Worm (Caenorhabditis elegans) whole organism, young adult: ENCODE measurements around the gene R04F11.3.

Experiments used
- B0336.3 ChIP-seq: fragments of 200-800 bp; sonication (Bioruptor generic); IDR thresholded peaks from 2 replicates; pipeline ENCODE4 v1.3.6; 2022; ENCODE audit warnings: missing genetic modification characterization, missing compliant biosample characterization
- C06A6.2 ChIP-seq: fragments of 200-800 bp; sonication (Bioruptor generic); conservative IDR thresholded peaks from 2 replicates; pipeline ENCODE4 v1.3.6; 2022; ENCODE audit warnings: missing genetic modification characterization, missing compliant biosample characterization
- C17E4.6 ChIP-seq: fragments of 200-800 bp; sonication (Bioruptor generic); IDR thresholded peaks from 2 replicates; pipeline ENCODE4 v1.3.6; 2022; ENCODE audit warnings: missing genetic modification reagents, missing genetic modification characterization, missing compliant biosample characterization
- F10E7.11 ChIP-seq: sonication (generic microtip); optimal IDR thresholded peaks from 2 replicates; lab custom pipeline; 2017; ENCODE audit warnings: mild to moderate bottlenecking, missing genetic modification characterization, moderate library complexity, missing compliant biosample characterization
- F33H1.4 ChIP-seq: fragments of 200-800 bp; sonication (Bioruptor generic); IDR thresholded peaks from 2 replicates; pipeline ENCODE4 v1.3.6; 2022; ENCODE audit warnings: missing genetic modification reagents, missing genetic modification characterization, missing compliant biosample characterization
- F39B2.1 ChIP-seq: fragments of 200-800 bp; sonication (Bioruptor generic); IDR thresholded peaks from 2 replicates; pipeline ENCODE4 v1.3.6; 2022; ENCODE audit warnings: missing genetic modification reagents, missing genetic modification characterization, missing compliant biosample characterization
- F49E8.2 ChIP-seq: sonication (generic microtip); optimal IDR thresholded peaks from 3 replicates; lab custom pipeline; 2017; ENCODE audit warnings: missing genetic modification characterization, mild to moderate bottlenecking, missing compliant biosample characterization, antibody characterized with exemption, moderate library complexity; ENCODE audit not compliant: insufficient read depth
- F52B5.7 ChIP-seq: sonication (generic microtip); optimal IDR thresholded peaks from 2 replicates; lab custom pipeline; 2016; ENCODE audit warnings: mild to moderate bottlenecking, missing genetic modification characterization, missing compliant biosample characterization
- K12H6.12 ChIP-seq: fragments of 200-800 bp; sonication (Bioruptor generic); optimal IDR thresholded peaks from 2 replicates; lab custom pipeline; 2018; ENCODE audit warnings: mild to moderate bottlenecking, missing genetic modification characterization, missing compliant biosample characterization
- Y53F4B.3 ChIP-seq: fragments of 200-800 bp; sonication (Bioruptor generic); IDR thresholded peaks from 2 replicates; pipeline ENCODE4 v1.3.6; 2022; ENCODE audit warnings: missing genetic modification reagents, missing genetic modification characterization, missing compliant biosample characterization
- Y79H2A.3 ChIP-seq: fragments of 200-800 bp; sonication (Bioruptor generic); conservative IDR thresholded peaks from 2 replicates; pipeline ENCODE4 v1.3.6; 2022; ENCODE audit warnings: missing genetic modification reagents, missing genetic modification characterization, missing compliant biosample characterization
- ZK185.1 ChIP-seq: sonication (generic microtip); optimal IDR thresholded peaks from 2 replicates; lab custom pipeline; 2016; ENCODE audit warnings: mild to moderate bottlenecking, missing genetic modification characterization, missing compliant biosample characterization; ENCODE audit not compliant: poor library complexity, severe bottlenecking
- attf-5 ChIP-seq: fragments of 200-800 bp; sonication (Bioruptor generic); optimal IDR thresholded peaks from 2 replicates; lab custom pipeline; 2018; ENCODE audit warnings: mild to moderate bottlenecking, missing genetic modification characterization, missing compliant biosample characterization
- attf-6 ChIP-seq: fragments of 200-800 bp; sonication (Bioruptor generic); IDR thresholded peaks from 2 replicates; pipeline ENCODE4 v1.3.6; 2022; ENCODE audit warnings: missing genetic modification reagents, missing genetic modification characterization, missing compliant biosample characterization
- bed-1 ChIP-seq: fragments of 200-800 bp; sonication (Bioruptor generic); IDR thresholded peaks from 2 replicates; pipeline ENCODE4 v1.3.6; 2022; ENCODE audit warnings: missing genetic modification reagents, missing genetic modification characterization, missing compliant biosample characterization
- ccch-3 ChIP-seq: fragments of 200-800 bp; sonication (Bioruptor generic); optimal IDR thresholded peaks from 2 replicates; lab custom pipeline; 2018; ENCODE audit warnings: mild to moderate bottlenecking, missing genetic modification characterization, missing compliant biosample characterization
- cebp-1 ChIP-seq, 2 experiments: fragments of 200-800 bp in 1 of 2; sonication (Bioruptor generic) in 1 of 2; sonication (generic microtip) in 1 of 2; IDR thresholded peaks in 1 of 2; optimal IDR thresholded peaks in 1 of 2; 2 replicates each; pipeline versions ENCODE4 v1.3.6 to Lab custom; 2017 to 2022; ENCODE audit warnings: missing compliant biosample characterization in 2 of 2, missing genetic modification characterization in 2 of 2, mild to moderate bottlenecking in 1 of 2, missing genetic modification reagents in 1 of 2, moderate library complexity in 1 of 2
- ceh-40 ChIP-seq: fragments of 200-800 bp; sonication (Bioruptor generic); IDR thresholded peaks from 2 replicates; pipeline ENCODE4 v1.3.6; 2022; ENCODE audit warnings: missing genetic modification characterization, missing compliant biosample characterization
- ceh-58 ChIP-seq: fragments of 200-800 bp; sonication (Bioruptor generic); IDR thresholded peaks from 2 replicates; pipeline ENCODE4 v1.3.6; 2022; ENCODE audit warnings: missing genetic modification characterization, missing compliant biosample characterization
- ceh-91 ChIP-seq: fragments of 200-800 bp; sonication (Bioruptor generic); IDR thresholded peaks from 2 replicates; pipeline ENCODE4 v1.3.6; 2022; ENCODE audit warnings: missing genetic modification reagents, missing genetic modification characterization, missing compliant biosample characterization
- chd-7 ChIP-seq: sonication (generic microtip); optimal IDR thresholded peaks from 2 replicates; lab custom pipeline; 2016; ENCODE audit warnings: mild to moderate bottlenecking, missing genetic modification characterization, moderate library complexity, missing compliant biosample characterization
- die-1 ChIP-seq: sonication (generic microtip); optimal IDR thresholded peaks from 2 replicates; lab custom pipeline; 2016; ENCODE audit warnings: missing genotype, mild to moderate bottlenecking, missing genetic modification characterization, missing compliant biosample characterization
- efl-1 ChIP-seq: fragments of 150-350 bp; optimal IDR thresholded peaks from 2 replicates; lab custom pipeline; 2014; ENCODE audit warnings: missing biosample characterization, missing genetic modification reagents, missing genetic modification characterization
- fkh-3 ChIP-seq: sonication (generic microtip); optimal IDR thresholded peaks from 2 replicates; lab custom pipeline; 2016; ENCODE audit warnings: mild to moderate bottlenecking, missing genetic modification characterization, missing compliant biosample characterization
- hlh-12 ChIP-seq: sonication (generic microtip); optimal IDR thresholded peaks from 2 replicates; lab custom pipeline; 2016; ENCODE audit warnings: missing genetic modification characterization, missing compliant biosample characterization
- hlh-26 ChIP-seq: fragments of 200-800 bp; sonication (Bioruptor generic); conservative IDR thresholded peaks from 2 replicates; pipeline ENCODE4 v1.3.6; 2022; ENCODE audit warnings: missing genetic modification reagents, missing genetic modification characterization, missing compliant biosample characterization
- hmg-20 ChIP-seq: fragments of 200-800 bp; sonication (Bioruptor generic); IDR thresholded peaks from 2 replicates; pipeline ENCODE4 v1.3.6; 2022; ENCODE audit warnings: missing genetic modification reagents, missing genetic modification characterization, missing compliant biosample characterization
- lag-1 ChIP-seq: fragments of 200-800 bp; sonication (Bioruptor generic); IDR thresholded peaks from 2 replicates; pipeline ENCODE4 v1.3.6; 2022; ENCODE audit warnings: missing genetic modification reagents, missing genetic modification characterization, missing compliant biosample characterization
- let-526 ChIP-seq: fragments of 200-800 bp; sonication (Bioruptor generic); IDR thresholded peaks from 2 replicates; pipeline ENCODE4 v1.3.6; 2022; ENCODE audit warnings: missing genetic modification reagents, missing genetic modification characterization, missing compliant biosample characterization
- lin-26 ChIP-seq: fragments of 200-800 bp; sonication (Bioruptor generic); IDR thresholded peaks from 2 replicates; pipeline ENCODE4 v1.3.6; 2022; ENCODE audit warnings: missing genetic modification reagents, missing genetic modification characterization, missing compliant biosample characterization
- lin-35 ChIP-seq, 3 experiments: fragments of 150-350 bp in 2 of 3; sonication (generic microtip) in 1 of 3; optimal IDR thresholded peaks; 2 replicates each; lab custom pipeline; 2014 to 2018; ENCODE audit warnings: missing biosample characterization in 3 of 3, missing genetic modification characterization in 3 of 3, missing genetic modification reagents in 3 of 3
- lir-1 ChIP-seq: fragments of 200-800 bp; sonication (Bioruptor generic); conservative IDR thresholded peaks from 2 replicates; pipeline ENCODE4 v1.3.6; 2022; ENCODE audit warnings: missing genetic modification reagents, missing genetic modification characterization, missing compliant biosample characterization
- lsy-27 ChIP-seq: sonication (generic microtip); optimal IDR thresholded peaks from 2 replicates; lab custom pipeline; 2017; ENCODE audit warnings: missing genetic modification characterization, mild to moderate bottlenecking, missing compliant biosample characterization, antibody characterized with exemption, missing genotype, borderline replicate concordance; ENCODE audit not compliant: insufficient read depth
- madf-10 ChIP-seq: sonication (generic microtip); optimal IDR thresholded peaks from 2 replicates; lab custom pipeline; 2016; ENCODE audit warnings: mild to moderate bottlenecking, missing genetic modification characterization, missing compliant biosample characterization
- madf-3 ChIP-seq: fragments of 200-800 bp; sonication (Bioruptor generic); IDR thresholded peaks from 2 replicates; pipeline ENCODE4 v1.3.6; 2022; ENCODE audit warnings: missing genetic modification reagents, missing genetic modification characterization, missing compliant biosample characterization
- madf-6 ChIP-seq: fragments of 200-800 bp; sonication (Bioruptor generic); IDR thresholded peaks from 2 replicates; pipeline ENCODE4 v1.3.6; 2022; ENCODE audit warnings: missing genetic modification reagents, missing genetic modification characterization, missing compliant biosample characterization
- madf-8 ChIP-seq: fragments of 200-800 bp; sonication (Bioruptor generic); conservative IDR thresholded peaks from 2 replicates; pipeline ENCODE4 v1.3.6; 2022; ENCODE audit warnings: missing genetic modification reagents, missing genetic modification characterization, missing compliant biosample characterization
- mcd-1 ChIP-seq: fragments of 200-800 bp; sonication (Bioruptor generic); IDR thresholded peaks from 2 replicates; pipeline ENCODE4 v1.3.6; 2022; ENCODE audit warnings: missing genetic modification reagents, missing genetic modification characterization, missing compliant biosample characterization
- nhr-27 ChIP-seq: fragments of 200-800 bp; sonication (Bioruptor generic); optimal IDR thresholded peaks from 2 replicates; lab custom pipeline; 2018; ENCODE audit warnings: mild to moderate bottlenecking, missing genetic modification characterization, moderate library complexity, missing compliant biosample characterization
- pbrm-1 ChIP-seq: fragments of 200-800 bp; sonication (Bioruptor generic); IDR thresholded peaks from 2 replicates; pipeline ENCODE4 v1.3.6; 2022; ENCODE audit warnings: missing genetic modification reagents, missing genetic modification characterization, missing compliant biosample characterization
- snpc-1.3 ChIP-seq: sonication (generic microtip); optimal IDR thresholded peaks from 2 replicates; lab custom pipeline; 2017; ENCODE audit warnings: missing genetic modification characterization, mild to moderate bottlenecking, missing compliant biosample characterization, antibody characterized with exemption, moderate library complexity, missing genotype, missing genetic modification reagents; ENCODE audit not compliant: insufficient read depth
- sptf-2 ChIP-seq: fragments of 200-800 bp; sonication (Bioruptor generic); optimal IDR thresholded peaks from 2 replicates; lab custom pipeline; 2018; ENCODE audit warnings: mild to moderate bottlenecking, missing genetic modification characterization, missing compliant biosample characterization
- unc-62 ChIP-seq: fragments of 150-350 bp; optimal IDR thresholded peaks from 2 replicates; lab custom pipeline; 2014; ENCODE audit warnings: missing biosample characterization, missing genetic modification reagents, missing genetic modification characterization
- zfh-2 ChIP-seq: fragments of 200-800 bp; sonication (Bioruptor generic); conservative IDR thresholded peaks from 2 replicates; pipeline ENCODE4 v1.3.6; 2022; ENCODE audit warnings: missing genetic modification reagents, missing genetic modification characterization, missing compliant biosample characterization
- zim-3 ChIP-seq: sonication (generic microtip); optimal IDR thresholded peaks from 2 replicates; lab custom pipeline; 2017; ENCODE audit warnings: mild to moderate bottlenecking, missing genetic modification characterization, moderate library complexity, missing compliant biosample characterization
- ztf-18 ChIP-seq: sonication (generic microtip); optimal IDR thresholded peaks from 2 replicates; lab custom pipeline; 2016; ENCODE audit warnings: missing genotype, mild to moderate bottlenecking, missing genetic modification characterization, missing compliant biosample characterization
- ztf-22 ChIP-seq: fragments of 200-800 bp; sonication (Bioruptor generic); optimal IDR thresholded peaks from 2 replicates; lab custom pipeline; 2018; ENCODE audit warnings: mild to moderate bottlenecking, missing genetic modification characterization, moderate library complexity, missing compliant biosample characterization
- ztf-28 ChIP-seq: fragments of 200-800 bp; sonication (Bioruptor generic); IDR thresholded peaks from 2 replicates; pipeline ENCODE4 v1.3.6; 2022; ENCODE audit warnings: missing genetic modification reagents, missing genetic modification characterization, missing compliant biosample characterization

R04F11.3 gene

DNA sequence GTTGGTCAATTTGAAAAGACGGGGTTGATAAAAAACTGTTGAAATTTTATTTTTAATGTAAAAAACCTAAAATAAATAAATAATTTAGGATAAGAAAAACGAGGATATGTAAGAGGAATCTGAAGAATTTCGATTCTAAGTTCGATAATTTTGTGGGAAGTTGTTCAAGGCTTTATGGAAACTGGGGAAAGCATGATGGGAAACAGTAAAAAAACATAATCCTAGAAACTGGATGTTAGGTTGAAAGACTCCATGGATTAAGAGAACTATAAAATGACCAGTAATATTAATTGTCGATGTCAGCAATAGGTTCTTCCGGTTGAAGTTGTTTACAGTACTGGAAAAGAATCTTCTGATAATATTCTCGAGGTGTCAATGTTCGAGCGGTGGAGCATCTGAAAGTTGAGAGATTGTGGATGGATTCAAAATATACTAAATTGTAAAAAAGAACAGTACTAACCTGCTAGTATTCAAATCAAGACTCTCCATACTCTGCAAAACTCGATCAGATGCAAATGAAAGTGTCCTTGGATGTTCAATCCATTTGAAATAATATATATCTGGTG, 3.4 kb upstream of the R04F11.3 start (continued):
- TF ChIP-seq F33H1.4 (GFP tag; lab: Robert Waterston, UW) (no peak), ceh-58 (GFP tag; lab: Robert Waterston, UW) (no peak), F10E7.11 (tag; lab: Kevin White, UChicago) (peak; percentile 42), Y53F4B.3 (GFP tag; lab: Robert Waterston, UW) (no peak), hmg-20 (no peak), F52B5.7 (peak; percentile 20), lin-35 (GFP tag; optimal IDR thresholded peaks at IDR 0.05; lab: Kevin White, UChicago) (no peak), nhr-27 (no peak), hlh-26 (GFP tag; lab: Robert Waterston, UW) (no peak), madf-3 (GFP tag; lab: Robert Waterston, UW) (no peak), B0336.3 (GFP tag; lab: Robert Waterston, UW) (peak; percentile 16; the same call in 1 of the 2 replicates), ceh-91 (GFP tag; lab: Robert Waterston, UW) (no peak), snpc-1.3 (tag; lab: Kevin White, UChicago) (peak; percentile 9), bed-1 (GFP tag; lab: Robert Waterston, UW) (no peak), madf-6 (GFP tag; lab: Robert Waterston, UW) (peak; percentile 56), attf-6 (no peak), lsy-27 (tag; lab: Kevin White, UChicago) (no peak), pbrm-1 (GFP tag; lab: Robert Waterston, UW) (0 out of 2 replicates have a peak, but pooled peaks have one; percentile 19), mcd-1 (GFP tag; lab: Robert Waterston, UW) (no peak), K12H6.12 (no peak), fkh-3 (tag; lab: Kevin White, UChicago) (no peak), lag-1 (GFP tag; lab: Robert Waterston, UW) (no peak), Y79H2A.3 (GFP tag; lab: Robert Waterston, UW) (no peak), F39B2.1 (GFP tag; lab: Robert Waterston, UW) (no peak), die-1 (no peak), lir-1 (GFP tag; lab: Robert Waterston, UW) (no peak), let-526 (GFP tag; lab: Robert Waterston, UW) (no peak), lin-26 (GFP tag; lab: Robert Waterston, UW) (no peak), chd-7 (tag; lab: Kevin White, UChicago) (peak; percentile 15), ztf-18 (peak; percentile 4), unc-62 (GFP tag; lab: Kevin White, UChicago) (no peak), zim-3 (peak; percentile 12), attf-5 (no peak), madf-8 (GFP tag; lab: Robert Waterston, UW) (no peak), zfh-2 (GFP tag; lab: Robert Waterston, UW) (no peak), ztf-22 (GFP tag; lab: Kevin White, UChicago) (no peak), ZK185.1 (tag; lab: Kevin White, UChicago) (peak; percentile 16), efl-1 (GFP tag; lab: Kevin White, UChicago) (no peak), cebp-1 (GFP tag; IDR thresholded peaks at IDR 0.05; lab: Robert Waterston, UW) (no peak), cebp-1 (tag; optimal IDR thresholded peaks at IDR 0.05; lab: Kevin White, UChicago) (peak; percentile 21), madf-10 (tag; lab: Kevin White, UChicago) (no peak), hlh-12 (tag; lab: Kevin White, UChicago) (no peak), C17E4.6 (GFP tag; lab: Robert Waterston, UW) (no peak), sptf-2 (GFP tag; lab: Kevin White, UChicago) (no peak), ccch-3 (GFP tag; lab: Kevin White, UChicago) (no peak), ztf-28 (GFP tag; lab: Robert Waterston, UW) (no peak), ceh-40 (GFP tag; lab: Robert Waterston, UW) (no peak), C06A6.2 (GFP tag; lab: Robert Waterston, UW) (no peak), F49E8.2 (peak; percentile 8)
